Fruit fly (Drosophila melanogaster): ENCODE data around the gene CG1971.

CG1971 gene

dm6 chr3R:31768198-31768597 is 37.1 kb upstream of the CG1971 start:
- no peak for TF ChIP-seq CG11617 (GFP tag; optimal IDR thresholded peaks at IDR 0.05)
- TF ChIP-seq ovo (GFP tag; optimal IDR thresholded peaks at IDR 0.05) = no peak
- TF ChIP-seq Crg-1 (GFP tag; optimal IDR thresholded peaks at IDR 0.05) = no peak

dm6 chr3R:31771790-31772576 is 33.3 kb upstream of the CG1971 start, which contains the start of the genes betaGlu and sip3:
betaGlu (minus strand) TSS chr3R:31771848.
sip3 (plus strand) TSS chr3R:31772219.
- TF ChIP-seq ovo (GFP tag; optimal IDR thresholded peaks at IDR 0.05) (no peak), bab1 (GFP tag; optimal IDR thresholded peaks at IDR 0.05) (peak; percentile 32), cic (GFP tag; optimal IDR thresholded peaks at IDR 0.05) (no peak), CG33017 (tag; optimal IDR thresholded peaks at IDR 0.05) (no peak), Hr96 (GFP tag; optimal IDR thresholded peaks at IDR 0.05) (no peak), CG11617 (GFP tag; optimal IDR thresholded peaks at IDR 0.05) (peak; percentile 31), kay (GFP tag; ENCODE audit: borderline replicate concordance) (peak; percentile 96), pad (GFP tag; optimal IDR thresholded peaks at IDR 0.05) (peak; percentile 7), CG7045 (GFP tag; optimal IDR thresholded peaks at IDR 0.05) (no peak), CG7101 (tag; optimal IDR thresholded peaks at IDR 0.05) (no peak), Crg-1 (GFP tag; optimal IDR thresholded peaks at IDR 0.05) (no peak), Mnt (GFP tag; optimal IDR thresholded peaks at IDR 0.05) (no peak), Clk (GFP tag; optimal IDR thresholded peaks at IDR 0.05) (no peak), tj (GFP tag; optimal IDR thresholded peaks at IDR 0.05) (no peak), CG1620 (GFP tag; optimal IDR thresholded peaks at IDR 0.05) (peak; percentile 7), CG5204 (GFP tag; optimal IDR thresholded peaks at IDR 0.05) (no peak), CG12768 (GFP tag; optimal IDR thresholded peaks at IDR 0.05) (no peak), toe (GFP tag; optimal IDR thresholded peaks at IDR 0.05) (peak; percentile 61), CG14711 (tag; optimal IDR thresholded peaks at IDR 0.05) (no peak), cnc (optimal IDR thresholded peaks at IDR 0.05) (no peak)

- TF ChIP-seq CG5204 (GFP tag; optimal IDR thresholded peaks at IDR 0.05) = no peak
- peak; percentile 29 for TF ChIP-seq cic (GFP tag; optimal IDR thresholded peaks at IDR 0.05)
- TF ChIP-seq ovo (GFP tag; optimal IDR thresholded peaks at IDR 0.05) = peak; percentile 48
- TF ChIP-seq bab1 (GFP tag; optimal IDR thresholded peaks at IDR 0.05) = peak; percentile 77
- peak; percentile 50 for TF ChIP-seq pad (GFP tag; optimal IDR thresholded peaks at IDR 0.05)
- TF ChIP-seq CG11617 (GFP tag; optimal IDR thresholded peaks at IDR 0.05) = peak; percentile 83
- no peak for TF ChIP-seq toe (GFP tag; optimal IDR thresholded peaks at IDR 0.05)
- TF ChIP-seq tj (GFP tag; optimal IDR thresholded peaks at IDR 0.05) = peak; percentile 47
- TF ChIP-seq CG12768 (GFP tag; optimal IDR thresholded peaks at IDR 0.05) = peak; percentile 64
- TF ChIP-seq Mnt (GFP tag; optimal IDR thresholded peaks at IDR 0.05) = peak; percentile 60
- peak; percentile 54 for TF ChIP-seq Clk (GFP tag; optimal IDR thresholded peaks at IDR 0.05)
- TF ChIP-seq CG7101 (tag; optimal IDR thresholded peaks at IDR 0.05) = peak; percentile 83
- TF ChIP-seq kay (GFP tag; ENCODE audit: borderline replicate concordance) = no peak
- peak; percentile 76 for TF ChIP-seq CG33017 (tag; optimal IDR thresholded peaks at IDR 0.05)
- peak; percentile 72 for TF ChIP-seq CG1620 (GFP tag; optimal IDR thresholded peaks at IDR 0.05)
- peak; percentile 99 for TF ChIP-seq CG14711 (tag; optimal IDR thresholded peaks at IDR 0.05)
- peak; percentile 66 for TF ChIP-seq Crg-1 (GFP tag; optimal IDR thresholded peaks at IDR 0.05)
- TF ChIP-seq cnc (optimal IDR thresholded peaks at IDR 0.05) = no peak
- peak; percentile 76 for TF ChIP-seq CG7045 (GFP tag; optimal IDR thresholded peaks at IDR 0.05)
- TF ChIP-seq Hr96 (GFP tag; optimal IDR thresholded peaks at IDR 0.05) = no peak
Observed at dm6 chr3R:31776583-31777362, 28.5 kb upstream of the CG1971 start, which contains the start of the genes CG2126 and faf. CG2126 (minus strand) TSS chr3R:31776652. faf (plus strand) TSS chr3R:31777020.

dm6 chr3R:31777482-31778165 is 27.6 kb upstream of the CG1971 start:
- TF ChIP-seq Hr96 (GFP tag; optimal IDR thresholded peaks at IDR 0.05) (no peak), CG1620 (GFP tag; optimal IDR thresholded peaks at IDR 0.05) (no peak), kay (GFP tag; ENCODE audit: borderline replicate concordance) (peak; percentile 8), cic (GFP tag; optimal IDR thresholded peaks at IDR 0.05) (peak; percentile 39), CG7101 (tag; optimal IDR thresholded peaks at IDR 0.05) (no peak), Mnt (GFP tag; optimal IDR thresholded peaks at IDR 0.05) (peak; percentile 53), CG5204 (GFP tag; optimal IDR thresholded peaks at IDR 0.05) (no peak), CG14711 (tag; optimal IDR thresholded peaks at IDR 0.05) (no peak), Clk (GFP tag; optimal IDR thresholded peaks at IDR 0.05) (no peak)

dm6 chr3R:31793664-31794417 is 11.4 kb upstream of the CG1971 start, which contains the start of the genes Mccc1 and Acf:
Mccc1 (minus strand) TSS chr3R:31793907.
Acf (plus strand) TSS chr3R:31793981.
- TF ChIP-seq pad (GFP tag; optimal IDR thresholded peaks at IDR 0.05) = no peak
- TF ChIP-seq cnc (optimal IDR thresholded peaks at IDR 0.05) = no peak
- no peak for TF ChIP-seq CG12768 (GFP tag; optimal IDR thresholded peaks at IDR 0.05)
- peak; percentile 69 for TF ChIP-seq Crg-1 (GFP tag; optimal IDR thresholded peaks at IDR 0.05)
- no peak for TF ChIP-seq cic (GFP tag; optimal IDR thresholded peaks at IDR 0.05)
- TF ChIP-seq CG14711 (tag; optimal IDR thresholded peaks at IDR 0.05) = peak; percentile 73
- peak; percentile 35 for TF ChIP-seq tj (GFP tag; optimal IDR thresholded peaks at IDR 0.05)
- no peak for TF ChIP-seq kay (GFP tag; ENCODE audit: borderline replicate concordance)
- TF ChIP-seq Clk (GFP tag; optimal IDR thresholded peaks at IDR 0.05) = no peak
- peak; percentile 33 for TF ChIP-seq CG5204 (GFP tag; optimal IDR thresholded peaks at IDR 0.05)
- no peak for TF ChIP-seq CG7045 (GFP tag; optimal IDR thresholded peaks at IDR 0.05)
- TF ChIP-seq bab1 (GFP tag; optimal IDR thresholded peaks at IDR 0.05) = peak; percentile 59
- TF ChIP-seq CG33017 (tag; optimal IDR thresholded peaks at IDR 0.05) = no peak
- no peak for TF ChIP-seq Hr96 (GFP tag; optimal IDR thresholded peaks at IDR 0.05)
- peak; percentile 34 for TF ChIP-seq CG7101 (tag; optimal IDR thresholded peaks at IDR 0.05)
- no peak for TF ChIP-seq toe (GFP tag; optimal IDR thresholded peaks at IDR 0.05)
- TF ChIP-seq ovo (GFP tag; optimal IDR thresholded peaks at IDR 0.05) = peak; percentile 89
- TF ChIP-seq CG1620 (GFP tag; optimal IDR thresholded peaks at IDR 0.05) = peak; percentile 32
- TF ChIP-seq Mnt (GFP tag; optimal IDR thresholded peaks at IDR 0.05) = peak; percentile 76
- peak; percentile 25 for TF ChIP-seq CG11617 (GFP tag; optimal IDR thresholded peaks at IDR 0.05)

All from whole organism, adult.